Fruit fly (Drosophila melanogaster) whole organism, embryonic: ENCODE measurements around the gene AP-1sigma.

ENCODE experiments used
- B-H2 ChIP-seq: fragments of 200-800 bp; sonication (Bioruptor generic); optimal IDR thresholded peaks from 2 replicates; lab custom pipeline; 2018; ENCODE audit warnings: missing biosample characterization, mild to moderate bottlenecking, missing genetic modification characterization
- Bteb2 ChIP-seq: fragments of 200-800 bp; sonication (Bioruptor generic); optimal IDR thresholded peaks from 2 replicates; lab custom pipeline; 2016; ENCODE audit warnings: missing biosample characterization, missing genetic modification characterization
- CG13424 ChIP-seq: fragments of 200-800 bp; sonication (Bioruptor generic); optimal IDR thresholded peaks from 2 replicates; lab custom pipeline; 2019; ENCODE audit warnings: missing biosample characterization, mild to moderate bottlenecking, missing genetic modification characterization, moderate library complexity
- CG13894 ChIP-seq: fragments of 200-800 bp; sonication (Bioruptor generic); optimal IDR thresholded peaks from 3 replicates; lab custom pipeline; 2018; ENCODE audit warnings: missing biosample characterization, mild to moderate bottlenecking, missing genetic modification characterization, moderate library complexity
- CG15011 ChIP-seq: fragments of 200-800 bp; sonication (Bioruptor generic); optimal IDR thresholded peaks from 3 replicates; lab custom pipeline; 2018; ENCODE audit warnings: missing biosample characterization, mild to moderate bottlenecking, missing genetic modification characterization
- CG17361 ChIP-seq: fragments of 200-800 bp; sonication (Bioruptor generic); IDR thresholded peaks from 3 replicates; pipeline ENCODE4 v1.3.6; 2022; ENCODE audit warnings: missing biosample characterization, missing genetic modification characterization
- CG3065 ChIP-seq: fragments of 200-800 bp; sonication (Bioruptor generic); optimal IDR thresholded peaks from 2 replicates; lab custom pipeline; 2016; ENCODE audit warnings: missing biosample characterization, missing genetic modification characterization
- CG31224 ChIP-seq: fragments of 200-800 bp; sonication (Bioruptor generic); IDR thresholded peaks from 2 replicates; pipeline ENCODE4 v1.3.6; 2022; ENCODE audit warnings: missing biosample characterization, missing genetic modification characterization
- CG32767 ChIP-seq: fragments of 200-800 bp; sonication (Bioruptor generic); IDR thresholded peaks from 2 replicates; pipeline ENCODE4 v1.3.6; 2022; ENCODE audit warnings: missing biosample characterization, missing genetic modification characterization
- CG3847 ChIP-seq: fragments of 200-800 bp; sonication (Bioruptor generic); IDR thresholded peaks from 2 replicates; pipeline ENCODE4 v1.3.6; 2022; ENCODE audit warnings: missing biosample characterization, missing genetic modification characterization
- CG4328 ChIP-seq: fragments of 200-800 bp; sonication (Bioruptor generic); optimal IDR thresholded peaks from 3 replicates; lab custom pipeline; 2017; ENCODE audit warnings: missing biosample characterization, missing genetic modification reagents, missing genetic modification characterization
- CG4424 ChIP-seq: fragments of 200-800 bp; sonication (Bioruptor generic); optimal IDR thresholded peaks from 3 replicates; lab custom pipeline; 2016; ENCODE audit warnings: missing biosample characterization, missing genetic modification characterization
- CG6654 ChIP-seq: fragments of 200-800 bp; sonication (Bioruptor generic); optimal IDR thresholded peaks from 2 replicates; lab custom pipeline; 2017; ENCODE audit warnings: missing biosample characterization, mild to moderate bottlenecking, missing genetic modification characterization
- CG6765 ChIP-seq: fragments of 200-800 bp; sonication (Bioruptor generic); optimal IDR thresholded peaks from 3 replicates; lab custom pipeline; 2017; ENCODE audit warnings: missing biosample characterization, mild to moderate bottlenecking, missing genetic modification characterization
- CG7556 ChIP-seq: fragments of 200-800 bp; sonication (Bioruptor generic); optimal IDR thresholded peaks from 2 replicates; lab custom pipeline; 2017; ENCODE audit warnings: missing biosample characterization, mild to moderate bottlenecking, missing genetic modification characterization
- CG8290 ChIP-seq, 3 experiments: fragments of 200-800 bp; sonication (Bioruptor generic); optimal IDR thresholded peaks; 2 replicates each; lab custom pipeline; 2016 to 2019; ENCODE audit warnings: missing biosample characterization in 3 of 3, missing genetic modification characterization in 3 of 3, mild to moderate bottlenecking in 2 of 3, moderate library complexity in 1 of 3
- CG8944 ChIP-seq: fragments of 200-800 bp; sonication (Bioruptor generic); optimal IDR thresholded peaks from 3 replicates; lab custom pipeline; 2016; ENCODE audit warnings: missing biosample characterization, missing genetic modification characterization
- CG9437 ChIP-seq: fragments of 200-800 bp; sonication (Bioruptor generic); optimal IDR thresholded peaks from 2 replicates; lab custom pipeline; 2018; ENCODE audit warnings: missing biosample characterization, mild to moderate bottlenecking, missing genetic modification characterization
- CG9797 ChIP-seq: fragments of 200-800 bp; sonication (Bioruptor generic); optimal IDR thresholded peaks from 3 replicates; lab custom pipeline; 2018; ENCODE audit warnings: missing biosample characterization, mild to moderate bottlenecking, missing genetic modification characterization
- D ChIP-seq, 2 experiments: fragments of 200-800 bp in 1 of 2; fragments of >200 bp in 1 of 2; sonication (Bioruptor generic) in 1 of 2; optimal IDR thresholded peaks; 2 replicates in 1 of 2; 3 replicates in 1 of 2; lab custom pipeline; 2017; ENCODE audit warnings: mild to moderate bottlenecking in 1 of 2, missing biosample characterization in 1 of 2, missing genetic modification characterization in 1 of 2, missing genetic modification reagents in 1 of 2
- ERR ChIP-seq: fragments of 200-800 bp; sonication (Bioruptor generic); optimal IDR thresholded peaks from 2 replicates; lab custom pipeline; 2016; ENCODE audit warnings: missing biosample characterization, missing genetic modification characterization
- HmgZ ChIP-seq: fragments of 200-800 bp; sonication (Bioruptor generic); optimal IDR thresholded peaks from 2 replicates; lab custom pipeline; 2018; ENCODE audit warnings: missing biosample characterization, mild to moderate bottlenecking, missing genetic modification characterization
- Hmr ChIP-seq: fragments of 200-800 bp; sonication (Bioruptor generic); optimal IDR thresholded peaks from 3 replicates; lab custom pipeline; 2017; ENCODE audit warnings: mild to moderate bottlenecking, missing biosample characterization, missing genetic modification reagents, missing genetic modification characterization
- Hr3 ChIP-seq: fragments of 200-800 bp; sonication (Bioruptor generic); optimal IDR thresholded peaks from 3 replicates; lab custom pipeline; 2016; ENCODE audit warnings: missing biosample characterization, missing genetic modification characterization
- Lhr ChIP-seq: fragments of 200-800 bp; sonication (Bioruptor generic); optimal IDR thresholded peaks from 3 replicates; lab custom pipeline; 2017; ENCODE audit warnings: mild to moderate bottlenecking, missing biosample characterization, missing genetic modification reagents, missing genetic modification characterization
- Neu2 ChIP-seq: fragments of 200-800 bp; sonication (Bioruptor generic); optimal IDR thresholded peaks from 3 replicates; lab custom pipeline; 2016; ENCODE audit warnings: missing biosample characterization, missing genetic modification characterization, borderline replicate concordance
- Scr ChIP-seq: fragments of 200-800 bp; sonication (Bioruptor generic); IDR thresholded peaks from 2 replicates; pipeline ENCODE4 v1.3.6; 2022; ENCODE audit warnings: missing biosample characterization, missing genetic modification characterization; ENCODE audit not compliant: partially characterized antibody
- Sry-β ChIP-seq: fragments of 200-800 bp; sonication (Bioruptor generic); optimal IDR thresholded peaks from 2 replicates; lab custom pipeline; 2018; ENCODE audit warnings: missing biosample characterization, mild to moderate bottlenecking, missing genetic modification characterization, moderate library complexity
- Taf1 ChIP-seq: fragments of 200-800 bp; sonication (Bioruptor generic); IDR thresholded peaks from 2 replicates; pipeline ENCODE4 v1.3.6; 2022; ENCODE audit warnings: missing biosample characterization, missing genetic modification characterization
- aop ChIP-seq: fragments of 200-800 bp; sonication (Bioruptor generic); IDR thresholded peaks from 2 replicates; pipeline ENCODE4 v1.3.6; 2022; ENCODE audit warnings: missing biosample characterization, missing genetic modification characterization
- cato ChIP-seq: fragments of 200-800 bp; sonication (Bioruptor generic); optimal IDR thresholded peaks from 2 replicates; lab custom pipeline; 2016; ENCODE audit warnings: missing biosample characterization, missing genetic modification characterization, borderline replicate concordance
- caup ChIP-seq: fragments of 200-800 bp; sonication (Bioruptor generic); optimal IDR thresholded peaks from 3 replicates; lab custom pipeline; 2017; ENCODE audit warnings: missing biosample characterization, mild to moderate bottlenecking, missing genetic modification characterization, moderate library complexity; ENCODE audit not compliant: severe bottlenecking
- cg ChIP-seq: fragments of 200-800 bp; sonication (Bioruptor generic); optimal IDR thresholded peaks from 3 replicates; lab custom pipeline; 2019; ENCODE audit warnings: missing biosample characterization, mild to moderate bottlenecking, missing genetic modification characterization, moderate library complexity
- chinmo ChIP-seq: fragments of 200-800 bp; sonication (Bioruptor generic); IDR thresholded peaks from 4 replicates; pipeline ENCODE4 v1.3.6; 2022; ENCODE audit warnings: missing biosample characterization, missing genetic modification characterization; ENCODE audit not compliant: partially characterized antibody
- dati ChIP-seq: fragments of 200-800 bp; sonication (Bioruptor generic); IDR thresholded peaks from 2 replicates; pipeline ENCODE4 v1.3.6; 2022; ENCODE audit warnings: missing biosample characterization, missing genetic modification characterization
- dpn ChIP-seq, 2 experiments: fragments of 200-800 bp; sonication (Bioruptor generic); optimal IDR thresholded peaks; 3 replicates each; lab custom pipeline; 2016; ENCODE audit warnings: missing biosample characterization in 2 of 2, missing genetic modification characterization in 2 of 2
- eyg ChIP-seq: fragments of 200-800 bp; sonication (Bioruptor generic); optimal IDR thresholded peaks from 3 replicates; lab custom pipeline; 2016; ENCODE audit warnings: missing biosample characterization, missing genetic modification characterization
- gfzf ChIP-seq: fragments of 200-800 bp; sonication (Bioruptor generic); optimal IDR thresholded peaks from 2 replicates; lab custom pipeline; 2016; ENCODE audit warnings: missing biosample characterization, mild to moderate bottlenecking, missing genetic modification characterization, moderate library complexity
- gsb-n ChIP-seq: fragments of 200-800 bp; sonication (Bioruptor generic); optimal IDR thresholded peaks from 3 replicates; lab custom pipeline; 2018; ENCODE audit warnings: missing biosample characterization, mild to moderate bottlenecking, missing genetic modification characterization
- hb ChIP-seq: fragments of 200-800 bp; sonication (Bioruptor generic); IDR thresholded peaks from 3 replicates; pipeline ENCODE4 v1.3.6; 2022; ENCODE audit warnings: missing biosample characterization, missing genetic modification characterization; ENCODE audit not compliant: partially characterized antibody
- lola ChIP-seq, 3 experiments: fragments of >200 bp in 2 of 3; fragments of 200-800 bp in 1 of 3; sonication (Bioruptor generic) in 1 of 3; optimal IDR thresholded peaks; 2 replicates each; lab custom pipeline; 2017 to 2019; ENCODE audit warnings: missing biosample characterization in 3 of 3, missing genetic modification characterization in 3 of 3, mild to moderate bottlenecking in 1 of 3, moderate library complexity in 1 of 3
- maf-S ChIP-seq: fragments of 200-800 bp; sonication (Bioruptor generic); optimal IDR thresholded peaks from 2 replicates; lab custom pipeline; 2016; ENCODE audit warnings: missing biosample characterization, missing genetic modification characterization
- nerfin-2 ChIP-seq: fragments of 200-800 bp; sonication (Bioruptor generic); IDR thresholded peaks from 2 replicates; pipeline ENCODE4 v1.3.6; 2022; ENCODE audit warnings: missing biosample characterization, missing genetic modification characterization; ENCODE audit not compliant: partially characterized antibody
- nom ChIP-seq: fragments of 200-800 bp; sonication (Bioruptor generic); optimal IDR thresholded peaks from 2 replicates; lab custom pipeline; 2017; ENCODE audit warnings: missing biosample characterization, missing genetic modification characterization, mild to moderate bottlenecking, moderate library complexity, missing genetic modification reagents
- psq ChIP-seq: fragments of 200-800 bp; sonication (Bioruptor generic); optimal IDR thresholded peaks from 2 replicates; lab custom pipeline; 2017; ENCODE audit warnings: missing biosample characterization, missing genetic modification characterization
- stc ChIP-seq: fragments of 200-800 bp; sonication (Bioruptor generic); IDR thresholded peaks from 2 replicates; pipeline ENCODE4 v1.3.6; 2022; ENCODE audit warnings: missing biosample characterization, missing genetic modification characterization
- sug ChIP-seq: fragments of 200-800 bp; optimal IDR thresholded peaks from 2 replicates; lab custom pipeline; 2019; ENCODE audit warnings: missing biosample characterization, mild to moderate bottlenecking, missing genetic modification characterization, moderate library complexity
- vnd ChIP-seq: fragments of 200-800 bp; sonication (Bioruptor generic); IDR thresholded peaks from 3 replicates; pipeline ENCODE4 v1.3.6; 2022; ENCODE audit warnings: missing biosample characterization, missing genetic modification characterization; ENCODE audit not compliant: partially characterized antibody
- z ChIP-seq: fragments of 200-800 bp; sonication (Bioruptor generic); IDR thresholded peaks from 3 replicates; pipeline ENCODE4 v1.3.6; 2022; ENCODE audit warnings: missing biosample characterization, missing genetic modification characterization

AP-1sigma gene

DNA sequence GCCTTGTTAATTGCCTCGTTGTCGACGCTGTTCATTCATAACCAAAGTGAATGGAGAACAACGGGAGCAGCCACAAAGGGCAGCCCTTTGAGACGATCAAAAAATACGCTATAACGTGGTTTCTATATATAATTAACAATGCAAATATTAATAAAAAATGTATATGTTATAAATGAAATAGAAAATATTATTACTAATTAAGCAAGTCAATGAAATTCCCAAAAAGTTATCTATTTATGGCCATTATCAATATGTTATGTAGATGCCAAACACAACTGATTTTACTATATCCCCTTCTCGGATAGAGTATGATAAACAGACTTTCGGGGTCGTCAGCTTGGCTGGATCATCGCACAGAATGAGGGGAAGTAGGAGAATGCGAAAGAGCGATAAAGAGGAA is 11.0 kb downstream of the AP-1sigma start (continued):
- TF ChIP-seq nom (GFP tag; lab: Kevin White, UChicago) (no peak), Sry-β (GFP tag; lab: Kevin White, UChicago) (no peak), CG4328 (peak; percentile 9), stc (peak; percentile 51), CG7556 (GFP tag; lab: Kevin White, UChicago) (peak; percentile 45), CG3065 (GFP tag; lab: Kevin White, UChicago) (no peak), caup (GFP tag; lab: Kevin White, UChicago) (peak; percentile 18), z (no peak), CG32767 (GFP tag; lab: Robert Waterston, UW) (peak; percentile 42; the same call in 1 of the 2 replicates), Lhr (no peak), chinmo (GFP tag; lab: Robert Waterston, UW) (no peak), CG13424 (peak; percentile 78), nerfin-2 (GFP tag; lab: Robert Waterston, UW) (no peak), CG8944 (GFP tag; lab: Kevin White, UChicago) (no peak), CG31224 (peak; percentile 33; the same call in 1 of the 2 replicates), dpn (GFP tag; optimal IDR thresholded peaks at IDR 0.05; lab: Kevin White, UChicago) (peak in 1 of 2 experiments; percentile 16), CG6765 (GFP tag; lab: Kevin White, UChicago) (no peak), CG8290 (GFP tag; optimal IDR thresholded peaks at IDR 0.05; lab: Kevin White, UChicago) (no peak), CG8290 (tag; optimal IDR thresholded peaks at IDR 0.05; lab: Kevin White, UChicago) (no peak), HmgZ (tag; lab: Kevin White, UChicago) (no peak), Neu2 (GFP tag; lab: Kevin White, UChicago) (no peak), CG13894 (tag; lab: Kevin White, UChicago) (no peak), Bteb2 (GFP tag; lab: Kevin White, UChicago) (no peak), lola (GFP tag; optimal IDR thresholded peaks at IDR 0.05; lab: Kevin White, UChicago) (no peak), CG9797 (GFP tag; lab: Kevin White, UChicago) (no peak), CG3847 (GFP tag; lab: Robert Waterston, UW) (peak; percentile 58), psq (GFP tag; lab: Kevin White, UChicago) (no peak), CG4424 (GFP tag; lab: Kevin White, UChicago) (peak; percentile 28), gsb-n (tag; lab: Kevin White, UChicago) (peak; percentile 34), Scr (GFP tag; lab: Robert Waterston, UW) (no peak), CG6654 (GFP tag; lab: Kevin White, UChicago) (no peak), ERR (GFP tag; lab: Kevin White, UChicago) (no peak), dati (GFP tag; lab: Robert Waterston, UW) (0 out of 2 replicates have a peak, but pooled peaks have one; percentile 19), B-H2 (GFP tag; lab: Kevin White, UChicago) (no peak), Hmr (GFP tag; lab: Kevin White, UChicago) (peak; percentile 62), aop (GFP tag; lab: Robert Waterston, UW) (no peak), Hr3 (GFP tag; lab: Kevin White, UChicago) (peak; percentile 33), maf-S (GFP tag; lab: Kevin White, UChicago) (no peak), eyg (no peak), CG9437 (GFP tag; lab: Kevin White, UChicago) (peak; percentile 35), Taf1 (no peak), cg (GFP tag; lab: Kevin White, UChicago) (no peak), hb (GFP tag; lab: Robert Waterston, UW) (no peak), D (optimal IDR thresholded peaks at IDR 0.05; lab: Kevin White, UChicago) (no peak), D (GFP tag; optimal IDR thresholded peaks at IDR 0.05; lab: Kevin White, UChicago) (no peak), sug (peak; percentile 51), CG17361 (GFP tag; lab: Robert Waterston, UW) (peak; percentile 70; the same call in 2 of the 3 replicates), gfzf (no peak), cato (GFP tag; lab: Kevin White, UChicago) (no peak), CG15011 (GFP tag; lab: Kevin White, UChicago) (no peak), vnd (no peak)
